Fruit fly (Drosophila melanogaster) whole organism, embryonic: ENCODE results near the gene CAH9.

Source experiments
- CG10209 ChIP-seq: fragments of 200-800 bp; sonication (Bioruptor generic); optimal IDR thresholded peaks from 3 replicates; lab custom pipeline; 2017; ENCODE audit warnings: missing biosample characterization, mild to moderate bottlenecking, missing genetic modification characterization, missing genetic modification reagents
- CG10979 ChIP-seq: fragments of 200-800 bp; sonication (Bioruptor generic); optimal IDR thresholded peaks from 2 replicates; lab custom pipeline; 2018; ENCODE audit warnings: missing biosample characterization, mild to moderate bottlenecking, missing genetic modification characterization, moderate library complexity
- CG11456 ChIP-seq: fragments of 200-800 bp; sonication (Bioruptor generic); IDR thresholded peaks from 3 replicates; pipeline ENCODE4 v1.3.6; 2022; ENCODE audit warnings: missing biosample characterization, missing genetic modification characterization
- CG12236 ChIP-seq: fragments of 200-800 bp; sonication (Bioruptor generic); optimal IDR thresholded peaks from 2 replicates; lab custom pipeline; 2016; ENCODE audit warnings: missing biosample characterization, missing genetic modification characterization
- CG13894 ChIP-seq: fragments of 200-800 bp; sonication (Bioruptor generic); optimal IDR thresholded peaks from 3 replicates; lab custom pipeline; 2018; ENCODE audit warnings: missing biosample characterization, mild to moderate bottlenecking, missing genetic modification characterization, moderate library complexity
- CG15073 ChIP-seq: fragments of 200-800 bp; sonication (Bioruptor generic); optimal IDR thresholded peaks from 2 replicates; lab custom pipeline; 2016; ENCODE audit warnings: missing biosample characterization, missing genetic modification characterization
- CG15269 ChIP-seq: fragments of 200-800 bp; sonication (Bioruptor generic); optimal IDR thresholded peaks from 2 replicates; lab custom pipeline; 2018; ENCODE audit warnings: missing biosample characterization, mild to moderate bottlenecking, missing genetic modification characterization, moderate library complexity
- CG17361 ChIP-seq: fragments of 200-800 bp; sonication (Bioruptor generic); IDR thresholded peaks from 3 replicates; pipeline ENCODE4 v1.3.6; 2022; ENCODE audit warnings: missing biosample characterization, missing genetic modification characterization
- CG18476 ChIP-seq: fragments of 200-800 bp; sonication (Bioruptor generic); optimal IDR thresholded peaks from 2 replicates; lab custom pipeline; 2016; ENCODE audit warnings: missing biosample characterization, mild to moderate bottlenecking, missing genetic modification characterization
- CG18619 ChIP-seq: fragments of 200-800 bp; sonication (Bioruptor generic); optimal IDR thresholded peaks from 3 replicates; lab custom pipeline; 2017; ENCODE audit warnings: missing biosample characterization, mild to moderate bottlenecking, missing genetic modification characterization
- CG2875 ChIP-seq: fragments of 200-800 bp; sonication (Bioruptor generic); optimal IDR thresholded peaks from 2 replicates; lab custom pipeline; 2017; ENCODE audit warnings: missing biosample characterization, mild to moderate bottlenecking, missing genetic modification characterization, missing genetic modification reagents
- CG42726 ChIP-seq: fragments of 200-800 bp; sonication (Bioruptor generic); IDR thresholded peaks from 2 replicates; pipeline ENCODE4 v1.3.6; 2022; ENCODE audit warnings: missing biosample characterization, missing genetic modification characterization; ENCODE audit not compliant: partially characterized antibody
- CG4820 ChIP-seq: fragments of 200-800 bp; sonication (Bioruptor generic); optimal IDR thresholded peaks from 3 replicates; lab custom pipeline; 2016; ENCODE audit warnings: missing biosample characterization, missing genetic modification characterization
- CG5180 ChIP-seq: fragments of 200-800 bp; sonication (Bioruptor generic); optimal IDR thresholded peaks from 3 replicates; lab custom pipeline; 2017; ENCODE audit warnings: missing biosample characterization, missing genetic modification characterization, mild to moderate bottlenecking, moderate library complexity, missing genetic modification reagents
- CG6683 ChIP-seq: fragments of 200-800 bp; sonication (Bioruptor generic); optimal IDR thresholded peaks from 2 replicates; lab custom pipeline; 2017; ENCODE audit warnings: missing biosample characterization, mild to moderate bottlenecking, missing genetic modification characterization, missing genetic modification reagents
- CG6791 ChIP-seq: fragments of 200-800 bp; sonication (Bioruptor generic); IDR thresholded peaks from 3 replicates; pipeline ENCODE4 v1.3.6; 2022; ENCODE audit warnings: missing biosample characterization, missing genetic modification characterization; ENCODE audit not compliant: partially characterized antibody
- CG8089 ChIP-seq: fragments of 200-800 bp; sonication (Bioruptor generic); optimal IDR thresholded peaks from 3 replicates; lab custom pipeline; 2016; ENCODE audit warnings: missing biosample characterization, missing genetic modification characterization
- CG9932 ChIP-seq: fragments of 200-800 bp; sonication (Bioruptor generic); IDR thresholded peaks from 2 replicates; pipeline ENCODE4 v1.3.6; 2022; ENCODE audit warnings: missing biosample characterization, missing genetic modification characterization
- Dip3 ChIP-seq: fragments of 200-800 bp; sonication (Bioruptor generic); optimal IDR thresholded peaks from 3 replicates; lab custom pipeline; 2016; ENCODE audit warnings: missing biosample characterization, missing genetic modification characterization
- Elba2 ChIP-seq: fragments of 200-800 bp; sonication (Bioruptor generic); optimal IDR thresholded peaks from 3 replicates; lab custom pipeline; 2016; ENCODE audit warnings: missing biosample characterization, missing genetic modification characterization
- HLH3B ChIP-seq: fragments of 200-800 bp; sonication (Bioruptor generic); IDR thresholded peaks from 2 replicates; pipeline ENCODE4 v1.3.6; 2022; ENCODE audit warnings: missing biosample characterization, missing genetic modification characterization
- Hmr ChIP-seq: fragments of 200-800 bp; sonication (Bioruptor generic); optimal IDR thresholded peaks from 3 replicates; lab custom pipeline; 2017; ENCODE audit warnings: mild to moderate bottlenecking, missing biosample characterization, missing genetic modification reagents, missing genetic modification characterization
- Hr78 ChIP-seq, 2 experiments: fragments of 200-800 bp in 1 of 2; fragments of >200 bp in 1 of 2; sonication (Bioruptor generic) in 1 of 2; optimal IDR thresholded peaks; 2 replicates each; lab custom pipeline; 2017 to 2019; ENCODE audit warnings: missing biosample characterization in 2 of 2, missing genetic modification characterization in 2 of 2, mild to moderate bottlenecking in 1 of 2, moderate library complexity in 1 of 2
- Lim3 ChIP-seq: fragments of 200-800 bp; sonication (Bioruptor generic); IDR thresholded peaks from 2 replicates; pipeline ENCODE4 v1.3.6; 2022; ENCODE audit warnings: missing biosample characterization, missing genetic modification characterization
- MESR4 ChIP-seq: fragments of 200-800 bp; sonication (Bioruptor generic); optimal IDR thresholded peaks from 2 replicates; lab custom pipeline; 2018; ENCODE audit warnings: missing biosample characterization, mild to moderate bottlenecking, missing genetic modification characterization, moderate library complexity
- NFAT ChIP-seq: fragments of 200-800 bp; sonication (Bioruptor generic); IDR thresholded peaks from 2 replicates; pipeline ENCODE4 v1.3.6; 2022; ENCODE audit warnings: missing biosample characterization, missing genetic modification characterization
- Side ChIP-seq: fragments of 200-800 bp; sonication (Bioruptor generic); optimal IDR thresholded peaks from 2 replicates; lab custom pipeline; 2016; ENCODE audit warnings: missing biosample characterization, missing genetic modification characterization
- Spps ChIP-seq: fragments of 200-800 bp; sonication (Bioruptor generic); optimal IDR thresholded peaks from 2 replicates; lab custom pipeline; 2018; ENCODE audit warnings: missing biosample characterization, mild to moderate bottlenecking, missing genetic modification characterization
- Taf1 ChIP-seq: fragments of 200-800 bp; sonication (Bioruptor generic); IDR thresholded peaks from 2 replicates; pipeline ENCODE4 v1.3.6; 2022; ENCODE audit warnings: missing biosample characterization, missing genetic modification characterization
- Trl ChIP-seq, 3 experiments: fragments of >200 bp in 2 of 3; fragments of 200-800 bp in 1 of 3; sonication (Bioruptor generic) in 1 of 3; optimal IDR thresholded peaks; 2 replicates in 1 of 3; 3 replicates in 2 of 3; lab custom pipeline; 2016 to 2017; ENCODE audit warnings: missing biosample characterization in 1 of 3, missing genetic modification characterization in 1 of 3
- ac ChIP-seq: fragments of 200-800 bp; sonication (Bioruptor generic); optimal IDR thresholded peaks from 3 replicates; lab custom pipeline; 2017; ENCODE audit warnings: missing biosample characterization, mild to moderate bottlenecking, missing genetic modification characterization
- ash1 ChIP-seq: fragments of 200-800 bp; sonication (Bioruptor generic); optimal IDR thresholded peaks from 2 replicates; lab custom pipeline; 2018; ENCODE audit warnings: missing biosample characterization, mild to moderate bottlenecking, missing genetic modification characterization
- bowl ChIP-seq: fragments of 200-800 bp; sonication (Bioruptor generic); IDR thresholded peaks from 2 replicates; pipeline ENCODE4 v1.3.6; 2022; ENCODE audit warnings: missing biosample characterization, missing genetic modification characterization
- cas ChIP-seq: fragments of 200-800 bp; sonication (Bioruptor generic); IDR thresholded peaks from 2 replicates; pipeline ENCODE4 v1.3.6; 2022; ENCODE audit warnings: missing biosample characterization, missing genetic modification characterization
- cg ChIP-seq: fragments of 200-800 bp; sonication (Bioruptor generic); optimal IDR thresholded peaks from 3 replicates; lab custom pipeline; 2019; ENCODE audit warnings: missing biosample characterization, mild to moderate bottlenecking, missing genetic modification characterization, moderate library complexity
- chm ChIP-seq: fragments of 200-800 bp; sonication (Bioruptor generic); IDR thresholded peaks from 2 replicates; pipeline ENCODE4 v1.3.6; 2022; ENCODE audit warnings: missing biosample characterization, missing genetic modification characterization
- dimm ChIP-seq: fragments of 200-800 bp; sonication (Bioruptor generic); IDR thresholded peaks from 2 replicates; pipeline ENCODE4 v1.3.6; 2022; ENCODE audit warnings: missing biosample characterization, missing genetic modification characterization
- dmrt99B ChIP-seq: fragments of 200-800 bp; sonication (Bioruptor generic); optimal IDR thresholded peaks from 2 replicates; lab custom pipeline; 2018; ENCODE audit warnings: missing biosample characterization, mild to moderate bottlenecking, missing genetic modification characterization, moderate library complexity
- gcm ChIP-seq: fragments of 200-800 bp; sonication (Bioruptor generic); optimal IDR thresholded peaks from 2 replicates; lab custom pipeline; 2019; ENCODE audit warnings: missing biosample characterization, mild to moderate bottlenecking, missing genetic modification characterization, moderate library complexity
- h ChIP-seq: fragments of >200 bp; optimal IDR thresholded peaks from 2 replicates; lab custom pipeline; 2017
- ham ChIP-seq: fragments of 200-800 bp; sonication (Bioruptor generic); IDR thresholded peaks from 2 replicates; pipeline ENCODE4 v1.3.6; 2022; ENCODE audit warnings: missing biosample characterization, missing genetic modification characterization
- pfk ChIP-seq: fragments of 200-800 bp; sonication (Bioruptor generic); optimal IDR thresholded peaks from 2 replicates; lab custom pipeline; 2018; ENCODE audit warnings: missing biosample characterization, mild to moderate bottlenecking, missing genetic modification characterization, moderate library complexity
- phol ChIP-seq: fragments of 200-800 bp; sonication (Bioruptor generic); optimal IDR thresholded peaks from 3 replicates; lab custom pipeline; 2018; ENCODE audit warnings: missing biosample characterization, mild to moderate bottlenecking, missing genetic modification characterization, moderate library complexity
- pzg ChIP-seq: fragments of 200-800 bp; sonication (Bioruptor generic); optimal IDR thresholded peaks from 3 replicates; lab custom pipeline; 2018; ENCODE audit warnings: missing biosample characterization, mild to moderate bottlenecking, missing genetic modification characterization, moderate library complexity
- sima ChIP-seq: fragments of 200-800 bp; sonication (Bioruptor generic); optimal IDR thresholded peaks from 2 replicates; lab custom pipeline; 2016; ENCODE audit warnings: missing biosample characterization, missing genetic modification characterization
- slbo ChIP-seq: fragments of 200-800 bp; sonication (Bioruptor generic); IDR thresholded peaks from 2 replicates; pipeline ENCODE4 v1.3.6; 2022; ENCODE audit warnings: missing biosample characterization, missing genetic modification characterization
- ssp ChIP-seq: fragments of 200-800 bp; sonication (Bioruptor generic); IDR thresholded peaks from 2 replicates; pipeline ENCODE4 v1.3.6; 2022; ENCODE audit warnings: missing biosample characterization, missing genetic modification characterization
- tgo ChIP-seq: fragments of 200-800 bp; sonication (Bioruptor generic); IDR thresholded peaks from 3 replicates; pipeline ENCODE4 v1.3.6; 2022; ENCODE audit warnings: missing biosample characterization, missing genetic modification characterization
- toy ChIP-seq: fragments of 200-800 bp; sonication (Bioruptor generic); IDR thresholded peaks from 2 replicates; pipeline ENCODE4 v1.3.6; 2022; ENCODE audit warnings: missing biosample characterization, missing genetic modification characterization
- twi ChIP-seq: fragments of 200-800 bp; optimal IDR thresholded peaks from 2 replicates; lab custom pipeline; 2019; ENCODE audit warnings: missing biosample characterization, mild to moderate bottlenecking, missing genetic modification characterization, moderate library complexity
- vfl ChIP-seq: fragments of 200-800 bp; sonication (Bioruptor generic); optimal IDR thresholded peaks from 2 replicates; lab custom pipeline; 2016; ENCODE audit warnings: missing biosample characterization, missing genetic modification characterization

Gene CAH9

DNA sequence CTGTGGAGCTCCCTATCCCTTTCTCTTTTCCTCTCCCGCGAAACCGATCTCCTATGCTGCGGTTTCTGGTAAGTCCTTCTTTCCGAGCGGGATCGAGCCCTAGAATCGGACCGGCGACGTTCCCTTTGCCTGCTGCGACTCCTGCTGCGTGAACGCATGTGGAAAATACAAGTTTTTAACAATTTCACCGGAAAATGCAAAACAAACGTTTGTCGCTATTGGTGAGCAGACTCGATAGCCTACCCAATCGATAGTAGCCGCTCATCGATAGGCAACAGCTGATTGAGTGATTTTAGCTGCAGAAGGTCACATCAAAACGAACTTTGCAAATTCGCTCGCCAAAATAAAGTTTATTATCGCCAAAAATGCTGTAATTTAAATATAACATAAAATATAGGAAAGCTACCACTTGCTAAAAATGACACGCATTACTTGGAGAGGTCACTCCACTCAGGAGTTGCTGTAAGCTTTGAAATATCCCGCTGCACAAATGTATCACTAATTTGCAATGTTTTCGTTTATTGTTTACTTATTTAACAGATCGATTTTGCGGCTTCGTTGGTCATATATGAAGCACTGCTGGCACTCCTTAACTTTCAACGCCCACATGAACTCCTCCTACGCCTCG lies 10.6 kb upstream of the CAH9 start, which contains the start of the genes CG6066 and CG5880 (continued):
- TF ChIP-seq CG10209 (GFP tag; lab: Kevin White, UChicago) (no peak), Elba2 (GFP tag; lab: Kevin White, UChicago) (no peak), Hmr (GFP tag; lab: Kevin White, UChicago) (no peak), slbo (GFP tag; lab: Robert Waterston, UW) (no peak), Dip3 (no peak), CG18476 (no peak), CG4820 (GFP tag; lab: Kevin White, UChicago) (no peak), Spps (tag; lab: Kevin White, UChicago) (no peak), CG9932 (GFP tag; lab: Robert Waterston, UW) (no peak), HLH3B (GFP tag; lab: Robert Waterston, UW) (no peak), chm (no peak), toy (GFP tag; lab: Robert Waterston, UW) (no peak), MESR4 (GFP tag; lab: Kevin White, UChicago) (peak; percentile 63), Hr78 (GFP tag; optimal IDR thresholded peaks at IDR 0.05; lab: Kevin White, UChicago) (peak in 1 of 2 experiments; percentile 21), pfk (GFP tag; lab: Kevin White, UChicago) (no peak), CG18619 (no peak), CG13894 (tag; lab: Kevin White, UChicago) (no peak), tgo (GFP tag; lab: Robert Waterston, UW) (no peak), sima (no peak), dmrt99B (no peak), CG6683 (GFP tag; lab: Kevin White, UChicago) (no peak), cg (GFP tag; lab: Kevin White, UChicago) (no peak), bowl (GFP tag; lab: Robert Waterston, UW) (no peak), ham (GFP tag; lab: Robert Waterston, UW) (no peak), ac (GFP tag; lab: Kevin White, UChicago) (no peak), CG5180 (GFP tag; lab: Kevin White, UChicago) (no peak), NFAT (no peak), CG15073 (GFP tag; lab: Kevin White, UChicago) (no peak), Taf1 (GFP tag; lab: Robert Waterston, UW) (no peak), phol (tag; lab: Kevin White, UChicago) (no peak), Lim3 (GFP tag; lab: Robert Waterston, UW) (no peak), Trl (optimal IDR thresholded peaks at IDR 0.05; lab: Kevin White, UChicago) (no peak), Trl (GFP tag; optimal IDR thresholded peaks at IDR 0.05; lab: Kevin White, UChicago) (no peak), CG8089 (GFP tag; lab: Kevin White, UChicago) (no peak), h (lab: Kevin White, UChicago) (no peak), ash1 (no peak), CG42726 (GFP tag; lab: Robert Waterston, UW) (peak; percentile 58; the same call in 1 of the 2 replicates), CG17361 (GFP tag; lab: Robert Waterston, UW) (no peak), vfl (GFP tag; lab: Kevin White, UChicago) (no peak), gcm (GFP tag; lab: Kevin White, UChicago) (no peak), pzg (peak; percentile 66), dimm (GFP tag; lab: Robert Waterston, UW) (no peak), cas (no peak), twi (tag; lab: Kevin White, UChicago) (no peak), CG2875 (GFP tag; lab: Kevin White, UChicago) (no peak), CG6791 (GFP tag; lab: Robert Waterston, UW) (peak; percentile 83), CG15269 (no peak), CG11456 (GFP tag; lab: Robert Waterston, UW) (no peak), CG12236 (GFP tag; lab: Kevin White, UChicago) (no peak), CG10979 (tag; lab: Kevin White, UChicago) (no peak), Side (no peak), ssp (GFP tag; lab: Robert Waterston, UW) (no peak)
